Worm (Caenorhabditis elegans) whole organism, L1 larva: ENCODE measurements around the gene clec-61.

Experiments used
- aly-2 ChIP-seq: fragments of 150-350 bp; optimal IDR thresholded peaks from 2 replicates; lab custom pipeline; 2014; ENCODE audit warnings: missing biosample characterization, missing genetic modification characterization
- ama-1 ChIP-seq: fragments of 150-350 bp; optimal IDR thresholded peaks from 2 replicates; lab custom pipeline; 2014
- ceh-90 ChIP-seq: sonication (generic microtip); optimal IDR thresholded peaks from 2 replicates; lab custom pipeline; 2016; ENCODE audit warnings: missing genetic modification characterization, missing compliant biosample characterization
- egl-13 ChIP-seq: sonication (generic microtip); optimal IDR thresholded peaks from 2 replicates; lab custom pipeline; 2016; ENCODE audit warnings: missing genotype, missing genetic modification reagents, missing genetic modification characterization, missing compliant biosample characterization
- mdl-1 ChIP-seq, 2 experiments: fragments of 150-350 bp; optimal IDR thresholded peaks; 2 replicates each; lab custom pipeline; 2014 to 2017; ENCODE audit warnings: missing biosample characterization in 2 of 2, missing genetic modification characterization in 2 of 2, inconsistent platforms in 1 of 2
- unc-62 ChIP-seq: fragments of 150-350 bp; optimal IDR thresholded peaks from 2 replicates; lab custom pipeline; 2014; ENCODE audit warnings: missing biosample characterization, missing genetic modification reagents, missing genetic modification characterization
- zag-1 ChIP-seq: fragments of 150-350 bp; optimal IDR thresholded peaks from 2 replicates; lab custom pipeline; 2014; ENCODE audit warnings: missing biosample characterization, missing genetic modification characterization

- TF ChIP-seq ama-1, result no peak
- TF ChIP-seq aly-2 (tag; lab: Kevin White, UChicago), result no peak
- TF ChIP-seq ceh-90 (tag; lab: Kevin White, UChicago), result no peak
- TF ChIP-seq egl-13 (tag; lab: Kevin White, UChicago), result no peak
- no peak for TF ChIP-seq mdl-1 (tag; optimal IDR thresholded peaks at IDR 0.05; lab: Kevin White, UChicago)
- no peak for TF ChIP-seq zag-1 (tag; lab: Kevin White, UChicago)
- no peak for TF ChIP-seq unc-62 (GFP tag; lab: Kevin White, UChicago)
Observed at ce11 chrII:10533985-10534384, 43.6 kb upstream of the clec-61 start.
